Worm (Caenorhabditis elegans) whole organism, early embryonic: ENCODE data around the gene wht-2.

Source experiments
- B0310.2 ChIP-seq: sonication (generic microtip); optimal IDR thresholded peaks from 2 replicates; lab custom pipeline; 2016; ENCODE audit warnings: mild to moderate bottlenecking, missing genetic modification characterization, missing compliant biosample characterization
- F13C5.2 ChIP-seq: sonication (generic microtip); optimal IDR thresholded peaks from 2 replicates; lab custom pipeline; 2017; ENCODE audit warnings: mild to moderate bottlenecking, missing genetic modification characterization, inconsistent platforms, missing compliant biosample characterization
- aly-1 ChIP-seq: sonication (generic microtip); optimal IDR thresholded peaks from 2 replicates; lab custom pipeline; 2016; ENCODE audit warnings: missing genetic modification characterization, missing compliant biosample characterization
- ama-1 ChIP-seq: fragments of 150-350 bp; optimal IDR thresholded peaks from 2 replicates; lab custom pipeline; 2014
- ceh-13 ChIP-seq: fragments of 200-800 bp; sonication (Bioruptor generic); optimal IDR thresholded peaks from 2 replicates; lab custom pipeline; 2018; ENCODE audit warnings: mild to moderate bottlenecking, missing genetic modification characterization, missing compliant biosample characterization
- ceh-36 ChIP-seq: sonication (generic microtip); optimal IDR thresholded peaks from 2 replicates; lab custom pipeline; 2016; ENCODE audit warnings: missing genetic modification characterization, inconsistent platforms, missing compliant biosample characterization
- ets-7 ChIP-seq: sonication (generic microtip); optimal IDR thresholded peaks from 2 replicates; lab custom pipeline; 2016; ENCODE audit warnings: missing genotype, missing genetic modification characterization, missing compliant biosample characterization
- flt-1 ChIP-seq: fragments of 200-800 bp; sonication (Bioruptor generic); IDR thresholded peaks from 2 replicates; pipeline ENCODE4 v1.3.6; 2022; ENCODE audit warnings: missing genetic modification characterization, missing compliant biosample characterization
- hmbx-1 ChIP-seq: sonication (generic microtip); optimal IDR thresholded peaks from 2 replicates; lab custom pipeline; 2016; ENCODE audit warnings: mild to moderate bottlenecking, missing genetic modification characterization, missing compliant biosample characterization
- hmg-4 ChIP-seq: fragments of 200-800 bp; sonication (Bioruptor generic); optimal IDR thresholded peaks from 2 replicates; lab custom pipeline; 2018; ENCODE audit warnings: mild to moderate bottlenecking, missing genetic modification characterization, missing compliant biosample characterization
- hnd-1 ChIP-seq: sonication (generic microtip); optimal IDR thresholded peaks from 2 replicates; lab custom pipeline; 2016; ENCODE audit warnings: missing genetic modification characterization, missing compliant biosample characterization
- pes-1 ChIP-seq: fragments of 200-800 bp; sonication (Bioruptor generic); IDR thresholded peaks from 2 replicates; pipeline ENCODE4 v1.3.6; 2022; ENCODE audit warnings: missing genetic modification reagents, missing genetic modification characterization, missing compliant biosample characterization
- scrt-1 ChIP-seq: fragments of 200-800 bp; sonication (Bioruptor generic); IDR thresholded peaks from 2 replicates; pipeline ENCODE4 v1.3.6; 2022; ENCODE audit warnings: missing genetic modification characterization, missing compliant biosample characterization
- sea-1 ChIP-seq: fragments of 200-800 bp; sonication (Bioruptor generic); conservative IDR thresholded peaks from 2 replicates; pipeline ENCODE4 v1.3.6; 2022; ENCODE audit warnings: missing genetic modification characterization, missing compliant biosample characterization
- tbx-11 ChIP-seq: fragments of 200-800 bp; sonication (Bioruptor generic); IDR thresholded peaks from 2 replicates; pipeline ENCODE4 v1.3.6; 2022; ENCODE audit warnings: missing genetic modification characterization, missing compliant biosample characterization
- tbx-37 ChIP-seq: fragments of 200-800 bp; sonication (Bioruptor generic); conservative IDR thresholded peaks from 2 replicates; pipeline ENCODE4 v1.3.6; 2022; ENCODE audit warnings: missing genetic modification reagents, missing genetic modification characterization, missing compliant biosample characterization
- tra-4 ChIP-seq: sonication (generic microtip); optimal IDR thresholded peaks from 2 replicates; lab custom pipeline; 2017; ENCODE audit warnings: missing genetic modification characterization, missing compliant biosample characterization

The wht-2 gene

ce11 chrIV:11492345-11492744 is 22.1 kb downstream of the wht-2 start:
- TF ChIP-seq hmg-4 (no peak), ceh-13 (GFP tag; lab: Kevin White, UChicago) (no peak), tbx-37 (GFP tag; lab: Robert Waterston, UW) (no peak), tbx-11 (GFP tag; lab: Robert Waterston, UW) (no peak), hmbx-1 (tag; lab: Kevin White, UChicago) (no peak), aly-1 (tag; lab: Kevin White, UChicago) (no peak), F13C5.2 (no peak), sea-1 (GFP tag; lab: Robert Waterston, UW) (no peak), B0310.2 (no peak), tra-4 (tag; lab: Kevin White, UChicago) (no peak), scrt-1 (GFP tag; lab: Robert Waterston, UW) (no peak), flt-1 (GFP tag; lab: Robert Waterston, UW) (no peak), hnd-1 (tag; lab: Kevin White, UChicago) (no peak), pes-1 (GFP tag; lab: Robert Waterston, UW) (no peak)

- TF ChIP-seq ceh-36 (tag; lab: Kevin White, UChicago) = no peak
- TF ChIP-seq tbx-37 (GFP tag; lab: Robert Waterston, UW) = no peak
- TF ChIP-seq ama-1 (lab: Kevin White, UChicago) = no peak
- TF ChIP-seq tra-4 (tag; lab: Kevin White, UChicago) = no peak
- no peak for TF ChIP-seq tbx-11 (GFP tag; lab: Robert Waterston, UW)
- TF ChIP-seq sea-1 (GFP tag; lab: Robert Waterston, UW) = no peak
- no peak for TF ChIP-seq flt-1 (GFP tag; lab: Robert Waterston, UW)
- no peak for TF ChIP-seq pes-1 (GFP tag; lab: Robert Waterston, UW)
- TF ChIP-seq hmg-4 = no peak
- TF ChIP-seq B0310.2 = no peak
- TF ChIP-seq ceh-13 (GFP tag; lab: Kevin White, UChicago) = no peak
- TF ChIP-seq scrt-1 (GFP tag; lab: Robert Waterston, UW) = no peak
- TF ChIP-seq aly-1 (tag; lab: Kevin White, UChicago) = no peak
- no peak for TF ChIP-seq ets-7 (tag; lab: Kevin White, UChicago)
- no peak for TF ChIP-seq F13C5.2
- no peak for TF ChIP-seq hnd-1 (tag; lab: Kevin White, UChicago)
- no peak for TF ChIP-seq hmbx-1 (tag; lab: Kevin White, UChicago)
Observed at ce11 chrIV:11493899-11494298, 23.7 kb downstream of the wht-2 start.

- TF ChIP-seq F13C5.2 = peak; percentile 2
- TF ChIP-seq scrt-1 (GFP tag; lab: Robert Waterston, UW) = no peak
Observed at ce11 chrIV:11494924-11495323, 24.7 kb downstream of the wht-2 start.

- TF ChIP-seq scrt-1 (GFP tag; lab: Robert Waterston, UW) = peak; percentile 70; the same call in 1 of the 2 replicates
- TF ChIP-seq pes-1 (GFP tag; lab: Robert Waterston, UW) = peak; percentile 72
- peak; percentile 42 for TF ChIP-seq tbx-37 (GFP tag; lab: Robert Waterston, UW)
- peak; percentile 51 for TF ChIP-seq ceh-36 (tag; lab: Kevin White, UChicago)
- TF ChIP-seq sea-1 (GFP tag; lab: Robert Waterston, UW) = peak; percentile 67
- peak; percentile 48; the same call in 1 of the 2 replicates for TF ChIP-seq flt-1 (GFP tag; lab: Robert Waterston, UW)
Observed at ce11 chrIV:11497312-11497711, 27.1 kb downstream of the wht-2 start.

DNA sequence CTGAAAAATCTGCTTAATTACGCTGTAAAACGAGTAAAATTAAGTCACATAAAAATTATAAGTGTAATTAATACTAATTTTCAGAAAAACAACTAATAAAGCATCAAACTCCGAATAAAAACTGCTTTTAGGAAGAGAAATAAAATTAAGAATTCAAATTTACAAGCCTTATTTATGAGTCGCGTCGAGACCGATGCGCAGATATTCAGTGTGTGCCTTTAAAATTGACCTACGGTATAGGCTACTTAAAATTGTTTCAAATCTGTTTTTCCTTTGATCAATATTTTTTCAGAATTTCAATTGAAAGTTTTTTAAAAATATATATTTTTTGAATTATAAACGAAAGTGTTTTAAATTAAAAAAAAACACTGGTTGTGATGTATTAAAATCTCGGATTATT is 27.9 kb downstream of the wht-2 start, which contains the start of gene sms-1:
sms-1 (minus strand) TSS at position 6 of the 400 bp plus-strand sequence.
- TF ChIP-seq ceh-13 (GFP tag; lab: Kevin White, UChicago) (no peak), ama-1 (lab: Kevin White, UChicago) (no peak), ceh-36 (tag; lab: Kevin White, UChicago) (no peak), aly-1 (tag; lab: Kevin White, UChicago) (no peak), tbx-37 (GFP tag; lab: Robert Waterston, UW) (no peak), ets-7 (tag; lab: Kevin White, UChicago) (no peak), tbx-11 (GFP tag; lab: Robert Waterston, UW) (no peak), hnd-1 (tag; lab: Kevin White, UChicago) (no peak), sea-1 (GFP tag; lab: Robert Waterston, UW) (no peak), hmbx-1 (tag; lab: Kevin White, UChicago) (no peak), B0310.2 (no peak), tra-4 (tag; lab: Kevin White, UChicago) (no peak), scrt-1 (GFP tag; lab: Robert Waterston, UW) (no peak), F13C5.2 (no peak), pes-1 (GFP tag; lab: Robert Waterston, UW) (no peak), hmg-4 (no peak), flt-1 (GFP tag; lab: Robert Waterston, UW) (no peak)

DNA sequence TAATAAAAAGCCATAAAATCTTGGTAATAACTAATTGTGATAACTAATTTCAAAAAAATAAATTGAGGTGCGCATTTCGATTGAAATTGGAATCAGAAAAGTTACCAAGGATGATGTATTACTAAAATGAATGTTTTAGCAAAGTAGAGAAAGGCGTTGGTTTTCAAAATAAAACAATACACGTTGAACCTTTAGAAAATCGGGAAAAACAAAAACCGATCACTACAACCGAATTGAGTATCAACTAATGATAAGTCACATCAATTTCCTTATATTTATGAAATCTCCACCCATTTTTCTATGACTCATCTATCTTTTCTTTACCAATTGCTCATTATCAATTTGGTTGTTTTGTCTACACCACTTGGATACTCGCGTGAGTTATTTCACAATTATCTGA is 30.2 kb downstream of the wht-2 start, which contains the start of gene H21P03.10:
H21P03.10 (plus strand) TSS at position 301 of the 400 bp plus-strand sequence.
- no peak for TF ChIP-seq sea-1 (GFP tag; lab: Robert Waterston, UW)
- no peak for TF ChIP-seq hnd-1 (tag; lab: Kevin White, UChicago)
- no peak for TF ChIP-seq hmg-4
- TF ChIP-seq ceh-13 (GFP tag; lab: Kevin White, UChicago) = no peak
- TF ChIP-seq tbx-11 (GFP tag; lab: Robert Waterston, UW) = no peak
- TF ChIP-seq pes-1 (GFP tag; lab: Robert Waterston, UW) = no peak
- TF ChIP-seq ceh-36 (tag; lab: Kevin White, UChicago) = no peak
- TF ChIP-seq ama-1 (lab: Kevin White, UChicago) = no peak
- TF ChIP-seq ets-7 (tag; lab: Kevin White, UChicago) = no peak
- TF ChIP-seq hmbx-1 (tag; lab: Kevin White, UChicago) = no peak
- TF ChIP-seq scrt-1 (GFP tag; lab: Robert Waterston, UW) = no peak
- TF ChIP-seq tra-4 (tag; lab: Kevin White, UChicago) = no peak
- TF ChIP-seq flt-1 (GFP tag; lab: Robert Waterston, UW) = no peak
- TF ChIP-seq aly-1 (tag; lab: Kevin White, UChicago) = no peak

DNA sequence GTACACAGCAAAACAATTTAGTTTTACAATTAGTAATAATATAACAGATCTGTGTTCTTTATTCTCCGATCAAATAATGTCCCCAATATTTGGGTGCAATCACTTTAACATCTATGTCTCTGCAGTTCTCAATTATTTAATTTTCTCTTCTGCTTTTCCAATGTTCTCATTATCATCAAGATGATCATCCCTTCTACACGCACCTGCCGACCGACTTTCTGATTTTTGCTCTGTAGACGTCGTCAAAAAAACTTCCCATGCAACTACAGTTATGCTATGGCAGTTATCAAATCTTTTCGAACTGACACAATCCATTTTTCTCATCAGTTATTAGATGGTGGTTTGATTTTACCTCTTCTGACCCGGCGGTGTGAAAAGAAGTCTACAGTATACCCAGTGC is 33.4 kb downstream of the wht-2 start:
- TF ChIP-seq hmbx-1 (tag; lab: Kevin White, UChicago) (no peak), F13C5.2 (no peak), ceh-36 (tag; lab: Kevin White, UChicago) (no peak), ama-1 (lab: Kevin White, UChicago) (no peak), aly-1 (tag; lab: Kevin White, UChicago) (no peak), ets-7 (tag; lab: Kevin White, UChicago) (no peak)
